Worm (Caenorhabditis elegans) whole organism, late embryonic: ENCODE data around the gene Y66H1A.8.

Experiments
- ama-1 ChIP-seq: fragments of 150-350 bp; optimal IDR thresholded peaks from 2 replicates; lab custom pipeline; 2014
- ceh-30 ChIP-seq: fragments of 150-350 bp; optimal IDR thresholded peaks from 2 replicates; lab custom pipeline; 2014; ENCODE audit warnings: missing biosample characterization, missing genetic modification characterization
- ceh-48 ChIP-seq: sonication (generic microtip); optimal IDR thresholded peaks from 2 replicates; lab custom pipeline; 2016; ENCODE audit warnings: missing genetic modification characterization, inconsistent platforms, missing compliant biosample characterization
- ceh-6 ChIP-seq: fragments of 200-800 bp; sonication (Bioruptor generic); optimal IDR thresholded peaks from 2 replicates; lab custom pipeline; 2018; ENCODE audit warnings: mild to moderate bottlenecking, missing genetic modification characterization, missing compliant biosample characterization
- che-1 ChIP-seq: sonication (generic microtip); optimal IDR thresholded peaks from 2 replicates; lab custom pipeline; 2016; ENCODE audit warnings: mild to moderate bottlenecking, missing genetic modification characterization, missing compliant biosample characterization
- elt-2 ChIP-seq: sonication (generic microtip); optimal IDR thresholded peaks from 2 replicates; lab custom pipeline; 2016; ENCODE audit warnings: missing genetic modification reagents, missing genetic modification characterization, missing compliant biosample characterization
- lin-11 ChIP-seq: fragments of 200-800 bp; sonication (Bioruptor generic); optimal IDR thresholded peaks from 2 replicates; lab custom pipeline; 2018; ENCODE audit warnings: mild to moderate bottlenecking, missing genetic modification characterization, missing compliant biosample characterization
- pha-4 ChIP-seq: fragments of 150-350 bp; optimal IDR thresholded peaks from 2 replicates; lab custom pipeline; 2018; ENCODE audit warnings: missing biosample characterization, missing genetic modification reagents, missing genetic modification characterization
- rnt-1 ChIP-seq: sonication (generic microtip); optimal IDR thresholded peaks from 2 replicates; lab custom pipeline; 2016; ENCODE audit warnings: missing genetic modification characterization, missing compliant biosample characterization
- sox-2 ChIP-seq: fragments of 200-800 bp; sonication (Bioruptor generic); IDR thresholded peaks from 2 replicates; pipeline ENCODE4 v1.3.6; 2022; ENCODE audit warnings: missing genetic modification reagents, missing genetic modification characterization, missing compliant biosample characterization
- tbx-2 ChIP-seq: sonication (generic microtip); optimal IDR thresholded peaks from 2 replicates; lab custom pipeline; 2016; ENCODE audit warnings: missing genetic modification characterization, missing compliant biosample characterization

DNA sequence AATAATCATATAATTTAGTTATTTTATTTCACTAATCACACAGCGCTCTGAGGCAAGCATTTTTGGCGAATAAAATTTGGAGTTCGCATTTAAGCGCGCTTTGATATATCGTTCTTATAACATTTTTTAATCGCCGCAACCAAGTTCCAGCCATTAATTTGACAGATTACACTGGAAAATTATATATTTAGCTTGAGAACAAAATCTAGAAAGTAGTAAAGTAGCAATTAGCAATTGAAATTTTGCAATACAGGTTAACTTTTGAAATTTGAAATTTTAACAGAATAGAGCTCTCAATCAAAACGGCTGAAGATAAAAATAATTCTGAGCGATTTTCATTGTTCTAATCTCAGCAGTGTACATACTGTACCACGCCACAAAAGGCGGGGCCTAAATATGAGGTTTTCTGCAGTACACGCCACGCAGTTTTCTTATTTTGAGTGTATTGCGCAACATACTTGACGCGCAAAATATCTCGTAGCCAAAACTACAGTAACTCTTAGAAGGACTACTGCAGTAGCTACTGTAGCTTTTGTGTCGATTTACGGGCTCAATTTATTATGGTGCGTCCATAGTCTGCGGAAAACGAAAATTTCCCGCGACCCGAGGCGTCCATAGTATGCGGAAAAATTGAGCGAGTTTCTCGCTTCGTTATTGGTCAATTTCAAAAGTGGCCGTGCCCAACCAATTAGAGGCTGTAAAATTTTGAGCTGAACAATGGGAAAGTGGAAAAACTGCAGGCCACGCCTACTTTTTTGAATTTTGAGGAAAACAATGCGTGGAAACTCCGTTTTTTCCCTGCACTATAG lies 27.4 kb downstream of the Y66H1A.8 start:
- TF ChIP-seq pha-4 (tag; lab: Kevin White, UChicago), result no peak
- no peak for TF ChIP-seq ceh-30
- TF ChIP-seq ceh-6 (GFP tag; lab: Kevin White, UChicago), result no peak
- no peak for TF ChIP-seq elt-2 (tag; lab: Kevin White, UChicago)
- no peak for TF ChIP-seq che-1
- no peak for TF ChIP-seq rnt-1 (tag; lab: Kevin White, UChicago)
- TF ChIP-seq sox-2 (GFP tag; lab: Robert Waterston, UW), result no peak
- no peak for TF ChIP-seq ceh-48 (tag; lab: Kevin White, UChicago)
- no peak for TF ChIP-seq ama-1 (lab: Kevin White, UChicago)
- TF ChIP-seq lin-11 (tag; lab: Kevin White, UChicago), result no peak
- TF ChIP-seq tbx-2, result no peak
